Fruit fly (Drosophila melanogaster) whole organism, embryonic: ENCODE measurements around the gene CG33288.
A peak's percentile ranks its signal among the peaks of the same experiment; 100 is the strongest.

Experiments used
- BtbVII ChIP-seq: fragments of 200-800 bp; sonication (Bioruptor generic); optimal IDR thresholded peaks from 3 replicates; lab custom pipeline; 2017; ENCODE audit warnings: missing biosample characterization, mild to moderate bottlenecking, missing genetic modification characterization
- CG10431 ChIP-seq: fragments of 200-800 bp; sonication (Bioruptor generic); optimal IDR thresholded peaks from 3 replicates; lab custom pipeline; 2018; ENCODE audit warnings: missing biosample characterization, mild to moderate bottlenecking, missing genetic modification characterization
- CG10959 ChIP-seq: fragments of 200-800 bp; sonication (Bioruptor generic); IDR thresholded peaks from 2 replicates; pipeline ENCODE4 v1.3.6; 2022; ENCODE audit warnings: missing biosample characterization, missing genetic modification characterization
- CG12071 ChIP-seq: fragments of 200-800 bp; sonication (Bioruptor generic); optimal IDR thresholded peaks from 3 replicates; lab custom pipeline; 2018; ENCODE audit warnings: missing biosample characterization, mild to moderate bottlenecking, missing genetic modification characterization
- CG12155 ChIP-seq: fragments of 200-800 bp; sonication (Bioruptor generic); optimal IDR thresholded peaks from 3 replicates; lab custom pipeline; 2016; ENCODE audit warnings: missing biosample characterization, missing genetic modification characterization
- CG12236 ChIP-seq: fragments of 200-800 bp; sonication (Bioruptor generic); optimal IDR thresholded peaks from 2 replicates; lab custom pipeline; 2016; ENCODE audit warnings: missing biosample characterization, missing genetic modification characterization
- CG13775 ChIP-seq: fragments of 200-800 bp; sonication (Bioruptor generic); optimal IDR thresholded peaks from 3 replicates; lab custom pipeline; 2017; ENCODE audit warnings: missing biosample characterization, mild to moderate bottlenecking, missing genetic modification characterization
- CG15011 ChIP-seq: fragments of 200-800 bp; sonication (Bioruptor generic); optimal IDR thresholded peaks from 3 replicates; lab custom pipeline; 2018; ENCODE audit warnings: missing biosample characterization, mild to moderate bottlenecking, missing genetic modification characterization
- CG16863 ChIP-seq: fragments of 200-800 bp; sonication (Bioruptor generic); optimal IDR thresholded peaks from 3 replicates; lab custom pipeline; 2016; ENCODE audit warnings: missing biosample characterization, missing genetic modification characterization
- CG30403 ChIP-seq: fragments of 200-800 bp; sonication (Bioruptor generic); optimal IDR thresholded peaks from 3 replicates; lab custom pipeline; 2016; ENCODE audit warnings: missing biosample characterization, missing genetic modification characterization
- CG3995 ChIP-seq: fragments of 200-800 bp; sonication (Bioruptor generic); optimal IDR thresholded peaks from 3 replicates; lab custom pipeline; 2016; ENCODE audit warnings: missing biosample characterization, missing genetic modification characterization
- CG42726 ChIP-seq: fragments of 200-800 bp; sonication (Bioruptor generic); IDR thresholded peaks from 2 replicates; pipeline ENCODE4 v1.3.6; 2022; ENCODE audit warnings: missing biosample characterization, missing genetic modification characterization; ENCODE audit not compliant: partially characterized antibody
- CG5180 ChIP-seq: fragments of 200-800 bp; sonication (Bioruptor generic); optimal IDR thresholded peaks from 3 replicates; lab custom pipeline; 2017; ENCODE audit warnings: missing biosample characterization, missing genetic modification characterization, mild to moderate bottlenecking, moderate library complexity, missing genetic modification reagents
- CG5953 ChIP-seq: fragments of 200-800 bp; sonication (Bioruptor generic); IDR thresholded peaks from 2 replicates; pipeline ENCODE4 v1.3.6; 2022; ENCODE audit warnings: missing biosample characterization, missing genetic modification characterization
- CG6765 ChIP-seq: fragments of 200-800 bp; sonication (Bioruptor generic); optimal IDR thresholded peaks from 3 replicates; lab custom pipeline; 2017; ENCODE audit warnings: missing biosample characterization, mild to moderate bottlenecking, missing genetic modification characterization
- CG6813 ChIP-seq: fragments of 200-800 bp; sonication (Bioruptor generic); optimal IDR thresholded peaks from 2 replicates; lab custom pipeline; 2017; ENCODE audit warnings: missing biosample characterization, missing genetic modification characterization, mild to moderate bottlenecking, moderate library complexity, missing genetic modification reagents
- CG8388 ChIP-seq: fragments of 200-800 bp; sonication (Bioruptor generic); optimal IDR thresholded peaks from 2 replicates; lab custom pipeline; 2019; ENCODE audit warnings: missing biosample characterization, mild to moderate bottlenecking, missing genetic modification characterization, moderate library complexity
- CG8924 ChIP-seq: fragments of 200-800 bp; optimal IDR thresholded peaks from 3 replicates; lab custom pipeline; 2019; ENCODE audit warnings: missing biosample characterization, mild to moderate bottlenecking, missing genetic modification characterization, moderate library complexity
- CG9932 ChIP-seq: fragments of 200-800 bp; sonication (Bioruptor generic); IDR thresholded peaks from 2 replicates; pipeline ENCODE4 v1.3.6; 2022; ENCODE audit warnings: missing biosample characterization, missing genetic modification characterization
- Camta ChIP-seq: fragments of 200-800 bp; sonication (Bioruptor generic); optimal IDR thresholded peaks from 2 replicates; lab custom pipeline; 2016; ENCODE audit warnings: missing biosample characterization, missing genetic modification characterization
- Doc2 ChIP-seq: fragments of 200-800 bp; sonication (Bioruptor generic); IDR thresholded peaks from 2 replicates; pipeline ENCODE4 v1.3.6; 2022; ENCODE audit warnings: missing biosample characterization, missing genetic modification characterization
- E2f2 ChIP-seq: fragments of 200-800 bp; sonication (Bioruptor generic); IDR thresholded peaks from 2 replicates; pipeline ENCODE4 v1.3.6; 2022; ENCODE audit warnings: missing biosample characterization, missing genetic modification characterization
- Gsc ChIP-seq: fragments of 200-800 bp; sonication (Bioruptor generic); IDR thresholded peaks from 2 replicates; pipeline ENCODE4 v1.3.6; 2022; ENCODE audit warnings: missing biosample characterization, missing genetic modification characterization
- HLH54F ChIP-seq: fragments of 200-800 bp; sonication (Bioruptor generic); optimal IDR thresholded peaks from 3 replicates; lab custom pipeline; 2016; ENCODE audit warnings: missing biosample characterization, missing genetic modification characterization
- HLHmδ ChIP-seq: fragments of 200-800 bp; sonication (Bioruptor generic); optimal IDR thresholded peaks from 2 replicates; lab custom pipeline; 2018; ENCODE audit warnings: missing biosample characterization, mild to moderate bottlenecking, missing genetic modification characterization, moderate library complexity
- Hand ChIP-seq: fragments of 200-800 bp; sonication (Bioruptor generic); optimal IDR thresholded peaks from 2 replicates; lab custom pipeline; 2017; ENCODE audit warnings: mild to moderate bottlenecking, missing biosample characterization, missing genetic modification reagents, missing genetic modification characterization
- HmgD ChIP-seq: fragments of 200-800 bp; sonication (Bioruptor generic); optimal IDR thresholded peaks from 3 replicates; lab custom pipeline; 2016; ENCODE audit warnings: missing biosample characterization, missing genetic modification characterization
- Hmx ChIP-seq: fragments of 200-800 bp; sonication (Bioruptor generic); optimal IDR thresholded peaks from 2 replicates; lab custom pipeline; 2016; ENCODE audit warnings: missing biosample characterization, missing genetic modification characterization
- Lhr ChIP-seq: fragments of 200-800 bp; sonication (Bioruptor generic); optimal IDR thresholded peaks from 3 replicates; lab custom pipeline; 2017; ENCODE audit warnings: mild to moderate bottlenecking, missing biosample characterization, missing genetic modification reagents, missing genetic modification characterization
- Max ChIP-seq: fragments of 200-800 bp; sonication (Bioruptor generic); optimal IDR thresholded peaks from 2 replicates; lab custom pipeline; 2016; ENCODE audit warnings: missing biosample characterization, mild to moderate bottlenecking, missing genetic modification characterization
- Med ChIP-seq: fragments of 200-800 bp; sonication (Bioruptor generic); peaks from one replicate; lab custom pipeline; 2016; ENCODE audit warnings: missing biosample characterization, missing genetic modification characterization, mild to moderate bottlenecking, inconsistent platforms, moderate library complexity
- Side ChIP-seq: fragments of 200-800 bp; sonication (Bioruptor generic); optimal IDR thresholded peaks from 2 replicates; lab custom pipeline; 2016; ENCODE audit warnings: missing biosample characterization, missing genetic modification characterization
- amos ChIP-seq: fragments of 200-800 bp; sonication (Bioruptor generic); IDR thresholded peaks from 2 replicates; pipeline ENCODE4 v1.3.6; 2022; ENCODE audit warnings: missing biosample characterization, missing genetic modification characterization; ENCODE audit not compliant: partially characterized antibody
- ash1 ChIP-seq: fragments of 200-800 bp; sonication (Bioruptor generic); optimal IDR thresholded peaks from 2 replicates; lab custom pipeline; 2018; ENCODE audit warnings: missing biosample characterization, mild to moderate bottlenecking, missing genetic modification characterization
- az2 ChIP-seq: fragments of 200-800 bp; sonication (Bioruptor generic); optimal IDR thresholded peaks from 3 replicates; lab custom pipeline; 2016; ENCODE audit warnings: missing biosample characterization, missing genetic modification characterization
- bcd ChIP-seq: fragments of 200-800 bp; sonication (Bioruptor generic); optimal IDR thresholded peaks from 2 replicates; lab custom pipeline; 2017; ENCODE audit warnings: missing biosample characterization, mild to moderate bottlenecking, missing genetic modification characterization
- cato ChIP-seq: fragments of 200-800 bp; sonication (Bioruptor generic); optimal IDR thresholded peaks from 2 replicates; lab custom pipeline; 2016; ENCODE audit warnings: missing biosample characterization, missing genetic modification characterization, borderline replicate concordance
- dpn ChIP-seq, 2 experiments: fragments of 200-800 bp; sonication (Bioruptor generic); optimal IDR thresholded peaks; 3 replicates each; lab custom pipeline; 2016; ENCODE audit warnings: missing biosample characterization in 2 of 2, missing genetic modification characterization in 2 of 2
- dysf ChIP-seq: fragments of 200-800 bp; sonication (Bioruptor generic); IDR thresholded peaks from 3 replicates; pipeline ENCODE4 v1.3.6; 2022; ENCODE audit warnings: missing biosample characterization, missing genetic modification characterization
- emc ChIP-seq: fragments of 200-800 bp; sonication (Bioruptor generic); optimal IDR thresholded peaks from 2 replicates; lab custom pipeline; 2016; ENCODE audit warnings: missing biosample characterization, missing genetic modification characterization
- gcm ChIP-seq: fragments of 200-800 bp; sonication (Bioruptor generic); optimal IDR thresholded peaks from 2 replicates; lab custom pipeline; 2019; ENCODE audit warnings: missing biosample characterization, mild to moderate bottlenecking, missing genetic modification characterization, moderate library complexity
- grn ChIP-seq: fragments of 200-800 bp; sonication (Bioruptor generic); optimal IDR thresholded peaks from 3 replicates; lab custom pipeline; 2017; ENCODE audit warnings: missing biosample characterization, missing genetic modification characterization
- insv ChIP-seq, 2 experiments: fragments of 200-800 bp; sonication (Bioruptor generic); optimal IDR thresholded peaks; 3 replicates each; lab custom pipeline; 2016 to 2018; ENCODE audit warnings: missing biosample characterization in 2 of 2, missing genetic modification characterization in 2 of 2
- klu ChIP-seq: fragments of 200-800 bp; sonication (Bioruptor generic); IDR thresholded peaks from 2 replicates; pipeline ENCODE4 v1.3.6; 2022; ENCODE audit warnings: missing biosample characterization, missing genetic modification characterization
- nerfin-2 ChIP-seq: fragments of 200-800 bp; sonication (Bioruptor generic); IDR thresholded peaks from 2 replicates; pipeline ENCODE4 v1.3.6; 2022; ENCODE audit warnings: missing biosample characterization, missing genetic modification characterization; ENCODE audit not compliant: partially characterized antibody
- nmo ChIP-seq: fragments of 200-800 bp; sonication (Bioruptor generic); optimal IDR thresholded peaks from 2 replicates; lab custom pipeline; 2018; ENCODE audit warnings: missing biosample characterization, mild to moderate bottlenecking, missing genetic modification characterization, moderate library complexity
- otp ChIP-seq: fragments of 200-800 bp; sonication (Bioruptor generic); IDR thresholded peaks from 3 replicates; pipeline ENCODE4, ENCODE4 v1.3.6; 2022; ENCODE audit warnings: missing biosample characterization, missing genetic modification characterization
- sna ChIP-seq: fragments of 200-800 bp; sonication (Bioruptor generic); IDR thresholded peaks from 2 replicates; pipeline ENCODE4 v1.3.6; 2022; ENCODE audit warnings: missing biosample characterization, missing genetic modification characterization; ENCODE audit not compliant: partially characterized antibody
- twi ChIP-seq: fragments of 200-800 bp; optimal IDR thresholded peaks from 2 replicates; lab custom pipeline; 2019; ENCODE audit warnings: missing biosample characterization, mild to moderate bottlenecking, missing genetic modification characterization, moderate library complexity
- vfl ChIP-seq: fragments of 200-800 bp; sonication (Bioruptor generic); optimal IDR thresholded peaks from 2 replicates; lab custom pipeline; 2016; ENCODE audit warnings: missing biosample characterization, missing genetic modification characterization
- yki ChIP-seq: fragments of >200 bp; optimal IDR thresholded peaks from 3 replicates; lab custom pipeline; 2018

Gene CG33288

dm6 chr3L:21479636-21480035, 52.0 kb downstream of the CG33288 start (continued):
- peak; percentile 1 for TF ChIP-seq Side
- no peak for TF ChIP-seq Doc2 (GFP tag; lab: Robert Waterston, UW)
- TF ChIP-seq HmgD = no peak
- 0 out of 2 replicates have a peak, but pooled peaks have one; percentile 6 for TF ChIP-seq CG42726
- TF ChIP-seq CG10959 (GFP tag; lab: Robert Waterston, UW) = no peak
- TF ChIP-seq CG5953 = peak; percentile 72; the same call in 1 of the 2 replicates
- TF ChIP-seq Lhr = no peak
- TF ChIP-seq CG30403 (GFP tag; lab: Kevin White, UChicago) = no peak
- TF ChIP-seq yki (lab: Kevin White, UChicago) = peak; percentile 50
- peak; percentile 76 for TF ChIP-seq CG12071
- no peak for TF ChIP-seq CG12155
- no peak for TF ChIP-seq twi (tag; lab: Kevin White, UChicago)
- peak; percentile 79 for TF ChIP-seq gcm (GFP tag; lab: Kevin White, UChicago)
- TF ChIP-seq sna (GFP tag; lab: Robert Waterston, UW) = no peak
- no peak for TF ChIP-seq emc (GFP tag; lab: Kevin White, UChicago)
- TF ChIP-seq amos (GFP tag; lab: Robert Waterston, UW) = no peak
- TF ChIP-seq Med = peak; percentile 90
- no peak for TF ChIP-seq Max (GFP tag; lab: Kevin White, UChicago)
- TF ChIP-seq ash1 (GFP tag; lab: Kevin White, UChicago) = no peak
- peak; percentile 63 for TF ChIP-seq CG6813 (GFP tag; lab: Kevin White, UChicago)
- peak; percentile 12 for TF ChIP-seq CG16863 (GFP tag; lab: Kevin White, UChicago)
- peak; percentile 16 for TF ChIP-seq CG8924 (tag; lab: Kevin White, UChicago)
- TF ChIP-seq grn = peak; percentile 13
- peak; percentile 13 for TF ChIP-seq CG13775 (GFP tag; lab: Kevin White, UChicago)
- TF ChIP-seq bcd (GFP tag; lab: Kevin White, UChicago) = peak; percentile 30
- TF ChIP-seq dpn (GFP tag; optimal IDR thresholded peaks at IDR 0.05; lab: Kevin White, UChicago) = peak in 1 of 2 experiments; percentile 3
- TF ChIP-seq insv (GFP tag; optimal IDR thresholded peaks at IDR 0.05; lab: Kevin White, UChicago) = no peak
- TF ChIP-seq dysf (GFP tag; lab: Robert Waterston, UW) = no peak; the same call in 2 of the 3 replicates
- TF ChIP-seq CG10431 (GFP tag; lab: Kevin White, UChicago) = peak; percentile 73
- no peak for TF ChIP-seq vfl
- no peak for TF ChIP-seq nerfin-2 (GFP tag; lab: Robert Waterston, UW)
- TF ChIP-seq otp = peak; percentile 69; the same call in 2 of the 3 replicates
- no peak for TF ChIP-seq CG9932 (GFP tag; lab: Robert Waterston, UW)
- peak; percentile 11 for TF ChIP-seq CG6765 (GFP tag; lab: Kevin White, UChicago)
- no peak for TF ChIP-seq klu (GFP tag; lab: Robert Waterston, UW)
- TF ChIP-seq CG8388 (GFP tag; lab: Kevin White, UChicago) = peak; percentile 49
- no peak for TF ChIP-seq Gsc (GFP tag; lab: Robert Waterston, UW)
- TF ChIP-seq CG3995 (GFP tag; lab: Kevin White, UChicago) = no peak
- TF ChIP-seq HLH54F (GFP tag; lab: Kevin White, UChicago) = no peak
- TF ChIP-seq az2 = no peak
- peak; percentile 37 for TF ChIP-seq Camta (GFP tag; lab: Kevin White, UChicago)
- TF ChIP-seq nmo (GFP tag; lab: Kevin White, UChicago) = peak; percentile 33
- no peak for TF ChIP-seq CG12236 (GFP tag; lab: Kevin White, UChicago)
- TF ChIP-seq CG15011 (GFP tag; lab: Kevin White, UChicago) = no peak
- TF ChIP-seq BtbVII = no peak
- TF ChIP-seq Hmx (GFP tag; lab: Kevin White, UChicago) = no peak
- no peak for TF ChIP-seq Hand (GFP tag; lab: Kevin White, UChicago)
- peak; percentile 48 for TF ChIP-seq CG5180 (GFP tag; lab: Kevin White, UChicago)
- no peak for TF ChIP-seq cato (GFP tag; lab: Kevin White, UChicago)
- TF ChIP-seq E2f2 (GFP tag; lab: Robert Waterston, UW) = peak; percentile 18; the same call in 1 of the 2 replicates
- peak; percentile 76 for TF ChIP-seq HLHmδ
